Worm (Caenorhabditis elegans): Measurements from ENCODE around the gene M01G5.1.

- TF ChIP-seq nhr-237 (tag; optimal IDR thresholded peaks at IDR 0.05) (no peak), ceh-43 (GFP tag; optimal IDR thresholded peaks at IDR 0.05) (no peak), tbx-8 (GFP tag; optimal IDR thresholded peaks at IDR 0.05) (no peak), nhr-2 (tag; optimal IDR thresholded peaks at IDR 0.05) (no peak), unc-62 (GFP tag; optimal IDR thresholded peaks at IDR 0.05) (no peak), hlh-1 (tag; optimal IDR thresholded peaks at IDR 0.05) (no peak), M03D4.4 (tag; optimal IDR thresholded peaks at IDR 0.05) (no peak), ztf-11 (tag; optimal IDR thresholded peaks at IDR 0.05) (no peak), nhr-12 (tag; optimal IDR thresholded peaks at IDR 0.05) (no peak)
These were observed 36.7 kb downstream of the M01G5.1 start, which contains the start of gene snf-6 for ce11 chrIII:1532777-1533473.
